Fruit fly (Drosophila melanogaster): ENCODE measurements around the gene CG17147.

DNA sequence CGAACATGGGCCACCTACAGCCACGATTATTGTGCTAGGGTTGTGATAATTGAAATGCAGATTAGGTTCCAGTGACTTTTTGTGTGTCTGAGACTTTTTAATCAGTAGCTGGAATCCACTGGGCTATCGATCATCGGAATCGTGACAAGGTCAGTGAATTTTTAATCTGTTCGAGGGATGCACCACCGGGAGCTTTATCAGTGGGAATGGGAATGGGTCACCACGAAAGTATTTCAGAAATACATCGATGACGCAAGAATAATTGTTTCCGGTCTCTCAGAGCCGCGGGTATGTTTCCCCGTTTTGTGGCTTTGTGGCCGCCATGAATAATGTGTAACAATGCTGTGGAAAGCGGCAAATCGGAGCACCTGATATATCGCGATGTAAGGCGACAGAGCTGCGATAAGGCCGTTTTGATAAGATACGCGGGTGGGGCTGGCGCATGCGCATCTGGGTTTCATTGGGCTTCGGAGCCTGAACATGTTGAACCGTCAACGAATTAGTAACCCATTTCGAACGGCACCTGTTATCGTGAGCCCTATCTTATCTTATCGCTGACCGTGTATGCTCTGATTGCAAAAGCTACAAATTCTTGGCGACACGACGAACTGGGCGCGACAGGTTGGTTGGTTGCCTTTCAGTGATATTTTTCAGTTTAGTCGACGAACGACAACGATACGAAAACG is 35.7 kb upstream of the CG17147 start, which contains the start of gene Ssk:
- TF ChIP-seq gl (tag; optimal IDR thresholded peaks at IDR 0.05) (no peak), fd96Ca (GFP tag; IDR thresholded peaks at IDR 0.05) (peak; percentile 55; the same call in 1 of the 3 replicates)
